Worm (Caenorhabditis elegans) whole organism, L4 larva: ENCODE results near the gene cyp-14A4.

ENCODE experiments used
- ZK337.2 ChIP-seq: fragments of 200-800 bp; sonication (Bioruptor generic); IDR thresholded peaks from 2 replicates; pipeline ENCODE4 v1.3.6; 2022; ENCODE audit warnings: missing genetic modification reagents, missing genetic modification characterization, missing compliant biosample characterization
- cey-2 ChIP-seq: sonication (generic microtip); optimal IDR thresholded peaks from 3 replicates; lab custom pipeline; 2017; ENCODE audit warnings: missing genetic modification characterization, mild to moderate bottlenecking, missing compliant biosample characterization, antibody characterized with exemption, borderline replicate concordance; ENCODE audit not compliant: insufficient read depth
- daf-12 ChIP-seq: fragments of 150-350 bp; optimal IDR thresholded peaks from 2 replicates; lab custom pipeline; 2014; ENCODE audit warnings: missing biosample characterization, missing genetic modification reagents, missing genetic modification characterization
- gei-8 ChIP-seq: fragments of 200-800 bp; sonication (Bioruptor generic); optimal IDR thresholded peaks from 2 replicates; lab custom pipeline; 2018; ENCODE audit warnings: mild to moderate bottlenecking, missing genetic modification characterization, missing compliant biosample characterization
- jun-1 ChIP-seq: fragments of 150-350 bp; optimal IDR thresholded peaks from 2 replicates; lab custom pipeline; 2014; ENCODE audit warnings: missing biosample characterization, missing genetic modification reagents, missing genetic modification characterization
- lin-39 ChIP-seq: fragments of 150-350 bp; optimal IDR thresholded peaks from 2 replicates; lab custom pipeline; 2014; ENCODE audit warnings: missing biosample characterization, missing genetic modification reagents, missing genetic modification characterization
- lsy-2 ChIP-seq, 2 experiments: fragments of 150-350 bp in 1 of 2; sonication (generic microtip) in 1 of 2; optimal IDR thresholded peaks; 2 replicates each; lab custom pipeline; 2014 to 2017; ENCODE audit warnings: missing biosample characterization in 2 of 2, missing genetic modification characterization in 2 of 2
- mes-2 ChIP-seq: sonication (generic microtip); optimal IDR thresholded peaks from 2 replicates; lab custom pipeline; 2016; ENCODE audit warnings: missing genotype, mild to moderate bottlenecking, missing genetic modification characterization, missing compliant biosample characterization; ENCODE audit not compliant: poor library complexity, severe bottlenecking
- mxl-3 ChIP-seq: fragments of 200-800 bp; sonication (Bioruptor generic); optimal IDR thresholded peaks from 2 replicates; lab custom pipeline; 2018; ENCODE audit warnings: mild to moderate bottlenecking, missing genetic modification characterization, missing compliant biosample characterization
- nhr-237 ChIP-seq: sonication (generic microtip); optimal IDR thresholded peaks from 2 replicates; lab custom pipeline; 2017; ENCODE audit warnings: missing biosample characterization, missing genetic modification characterization
- nhr-41 ChIP-seq: fragments of 200-800 bp; sonication (Bioruptor generic); IDR thresholded peaks from 2 replicates; pipeline ENCODE4 v1.3.6; 2022; ENCODE audit warnings: missing genetic modification reagents, missing genetic modification characterization, missing compliant biosample characterization
- pqm-1 ChIP-seq: sonication (generic microtip); optimal IDR thresholded peaks from 2 replicates; lab custom pipeline; 2017; ENCODE audit warnings: missing biosample characterization, missing genetic modification characterization
- snpc-1.2 ChIP-seq: fragments of 200-800 bp; sonication (Bioruptor generic); IDR thresholded peaks from 2 replicates; pipeline ENCODE4 v1.3.6; 2022; ENCODE audit warnings: missing genetic modification reagents, missing genetic modification characterization, missing compliant biosample characterization

- no peak for TF ChIP-seq ZK337.2 (GFP tag; lab: Robert Waterston, UW)
- TF ChIP-seq jun-1 (tag; lab: Kevin White, UChicago): no peak
- no peak for TF ChIP-seq lin-39 (tag; lab: Kevin White, UChicago)
- no peak for TF ChIP-seq lsy-2 (tag; optimal IDR thresholded peaks at IDR 0.05; lab: Kevin White, UChicago)
- TF ChIP-seq nhr-41 (GFP tag; lab: Robert Waterston, UW): no peak
- TF ChIP-seq pqm-1 (tag; lab: Kevin White, UChicago): no peak
- TF ChIP-seq cey-2 (tag; lab: Kevin White, UChicago): no peak
- no peak for TF ChIP-seq nhr-237 (tag; lab: Kevin White, UChicago)
- TF ChIP-seq daf-12 (tag; lab: Kevin White, UChicago): no peak
- no peak for TF ChIP-seq gei-8 (GFP tag; lab: Kevin White, UChicago)
- no peak for TF ChIP-seq mxl-3 (GFP tag; lab: Kevin White, UChicago)
- TF ChIP-seq snpc-1.2 (GFP tag; lab: Robert Waterston, UW): no peak
- TF ChIP-seq mes-2 (tag; lab: Kevin White, UChicago): no peak
Observed at ce11 chrX:13293023-13293422, 9.0 kb upstream of the cyp-14A4 start.
